Fruit fly (Drosophila melanogaster): Measurements from ENCODE around the gene CG31294.

dm6 chr3R:15704376-15704775 lies 12.0 kb downstream of the CG31294 start, which contains the start of gene CG5404:
- TF ChIP-seq CG32006 (GFP tag; optimal IDR thresholded peaks at IDR 0.05) (no peak), CG10669 (GFP tag; optimal IDR thresholded peaks at IDR 0.05) (no peak), dac (GFP tag; optimal IDR thresholded peaks at IDR 0.05) (no peak), Gug (GFP tag; IDR thresholded peaks at IDR 0.05) (no peak), net (GFP tag; optimal IDR thresholded peaks at IDR 0.05) (no peak), CG3032 (tag; optimal IDR thresholded peaks at IDR 0.05) (no peak), Lpt (GFP tag; optimal IDR thresholded peaks at IDR 0.05) (no peak), CG6792 (GFP tag; optimal IDR thresholded peaks at IDR 0.05) (no peak), CG11902 (GFP tag; optimal IDR thresholded peaks at IDR 0.05) (no peak), Met (GFP tag; optimal IDR thresholded peaks at IDR 0.05) (no peak), Blimp-1 (GFP tag; optimal IDR thresholded peaks at IDR 0.05) (no peak)
